Worm (Caenorhabditis elegans) whole organism, L2 larva: ENCODE data around the gene lpr-3.

ENCODE experiments used
- C34F6.9 ChIP-seq: fragments of 150-350 bp; optimal IDR thresholded peaks from 2 replicates; lab custom pipeline; 2014; ENCODE audit warnings: missing biosample characterization, missing genetic modification characterization
- F13H6.1 ChIP-seq: sonication (generic microtip); optimal IDR thresholded peaks from 2 replicates; lab custom pipeline; 2016; ENCODE audit warnings: missing genetic modification characterization, missing compliant biosample characterization
- R02D3.7 ChIP-seq: fragments of 150-350 bp; optimal IDR thresholded peaks from 2 replicates; lab custom pipeline; 2014; ENCODE audit warnings: missing biosample characterization, missing genetic modification characterization
- Y55F3AM.14 ChIP-seq: fragments of 200-800 bp; sonication (Bioruptor generic); optimal IDR thresholded peaks from 2 replicates; lab custom pipeline; 2018; ENCODE audit warnings: mild to moderate bottlenecking, missing genetic modification characterization, missing compliant biosample characterization
- ZK546.5 ChIP-seq: sonication (generic microtip); optimal IDR thresholded peaks from 2 replicates; lab custom pipeline; 2017; ENCODE audit warnings: missing biosample characterization, missing genetic modification characterization
- alr-1 ChIP-seq: fragments of 150-350 bp; optimal IDR thresholded peaks from 2 replicates; lab custom pipeline; 2014; ENCODE audit warnings: missing biosample characterization, missing genetic modification characterization
- aly-2 ChIP-seq: fragments of 150-350 bp; optimal IDR thresholded peaks from 2 replicates; lab custom pipeline; 2014; ENCODE audit warnings: missing biosample characterization, missing genetic modification characterization
- ama-1 ChIP-seq: fragments of 150-350 bp; optimal IDR thresholded peaks from 2 replicates; lab custom pipeline; 2018; ENCODE audit warnings: inconsistent platforms
- blmp-1 ChIP-seq: sonication (generic microtip); optimal IDR thresholded peaks from 2 replicates; lab custom pipeline; 2017; ENCODE audit warnings: missing genetic modification characterization, mild to moderate bottlenecking, missing compliant biosample characterization, antibody characterized with exemption, moderate library complexity; ENCODE audit not compliant: insufficient read depth
- ceh-16 ChIP-seq: fragments of 150-350 bp; optimal IDR thresholded peaks from 2 replicates; lab custom pipeline; 2014; ENCODE audit warnings: missing biosample characterization, missing genetic modification characterization
- ceh-82 ChIP-seq: fragments of 150-350 bp; optimal IDR thresholded peaks from 2 replicates; lab custom pipeline; 2014; ENCODE audit warnings: missing biosample characterization, missing genetic modification characterization
- crh-2 ChIP-seq: sonication (generic microtip); optimal IDR thresholded peaks from 2 replicates; lab custom pipeline; 2017; ENCODE audit warnings: missing biosample characterization, missing genetic modification characterization
- dmd-4 ChIP-seq: sonication (generic microtip); optimal IDR thresholded peaks from 2 replicates; lab custom pipeline; 2017; ENCODE audit warnings: missing biosample characterization, missing genetic modification characterization
- egl-27 ChIP-seq: sonication (generic microtip); optimal IDR thresholded peaks from 3 replicates; lab custom pipeline; 2017; ENCODE audit warnings: missing biosample characterization, missing genetic modification reagents, missing genetic modification characterization
- fos-1 ChIP-seq: fragments of 150-350 bp; optimal IDR thresholded peaks from 2 replicates; lab custom pipeline; 2014; ENCODE audit warnings: missing biosample characterization, missing genetic modification characterization
- gmeb-1 ChIP-seq: fragments of 150-350 bp; optimal IDR thresholded peaks from 2 replicates; lab custom pipeline; 2014; ENCODE audit warnings: missing biosample characterization, missing genetic modification characterization
- lin-11 ChIP-seq: fragments of 150-350 bp; sonication (generic microtip); optimal IDR thresholded peaks from 2 replicates; lab custom pipeline; 2014; ENCODE audit warnings: missing biosample characterization, missing genetic modification characterization, inconsistent platforms, mixed read lengths
- lin-39 ChIP-seq: fragments of 150-350 bp; optimal IDR thresholded peaks from 2 replicates; lab custom pipeline; 2014; ENCODE audit warnings: missing biosample characterization, missing genetic modification reagents, missing genetic modification characterization
- lsy-2 ChIP-seq, 2 experiments: fragments of 150-350 bp in 1 of 2; sonication (generic microtip) in 1 of 2; optimal IDR thresholded peaks; 2 replicates each; lab custom pipeline; 2014 to 2017; ENCODE audit warnings: missing biosample characterization in 2 of 2, missing genetic modification characterization in 2 of 2
- mab-5 ChIP-seq: fragments of 150-350 bp; optimal IDR thresholded peaks from 2 replicates; lab custom pipeline; 2014; ENCODE audit warnings: missing biosample characterization, missing genetic modification characterization
- mbf-1 ChIP-seq: sonication (generic microtip); optimal IDR thresholded peaks from 2 replicates; lab custom pipeline; 2017; ENCODE audit warnings: missing biosample characterization, missing genetic modification characterization
- nhr-10 ChIP-seq: sonication (generic microtip); optimal IDR thresholded peaks from 2 replicates; lab custom pipeline; 2017; ENCODE audit warnings: missing biosample characterization, missing genetic modification characterization
- nhr-11 ChIP-seq: fragments of 150-350 bp; optimal IDR thresholded peaks from 2 replicates; lab custom pipeline; 2014; ENCODE audit warnings: missing biosample characterization, missing genetic modification characterization
- nhr-12 ChIP-seq: fragments of 150-350 bp; optimal IDR thresholded peaks from 2 replicates; lab custom pipeline; 2014; ENCODE audit warnings: missing biosample characterization, missing genetic modification characterization
- nhr-129 ChIP-seq: fragments of 150-350 bp; optimal IDR thresholded peaks from 2 replicates; lab custom pipeline; 2014; ENCODE audit warnings: missing biosample characterization, missing genetic modification characterization
- nhr-21 ChIP-seq: fragments of 150-350 bp; optimal IDR thresholded peaks from 2 replicates; lab custom pipeline; 2014; ENCODE audit warnings: missing biosample characterization, missing genetic modification characterization
- nhr-23 ChIP-seq: fragments of 150-350 bp; optimal IDR thresholded peaks from 2 replicates; lab custom pipeline; 2014; ENCODE audit warnings: missing biosample characterization, missing genetic modification reagents, missing genetic modification characterization
- nhr-237 ChIP-seq: fragments of 150-350 bp; optimal IDR thresholded peaks from 2 replicates; lab custom pipeline; 2014; ENCODE audit warnings: missing biosample characterization, missing genetic modification characterization
- nhr-25 ChIP-seq: fragments of 150-350 bp; sonication (generic microtip); optimal IDR thresholded peaks from 3 replicates; lab custom pipeline; 2014; ENCODE audit warnings: missing biosample characterization, missing genetic modification characterization
- nhr-77 ChIP-seq: fragments of 150-350 bp; optimal IDR thresholded peaks from 2 replicates; lab custom pipeline; 2014; ENCODE audit warnings: missing biosample characterization, missing genetic modification characterization
- peb-1 ChIP-seq: fragments of 150-350 bp; optimal IDR thresholded peaks from 2 replicates; lab custom pipeline; 2014; ENCODE audit warnings: missing biosample characterization, missing genetic modification characterization
- sem-4 ChIP-seq: fragments of 150-350 bp; optimal IDR thresholded peaks from 2 replicates; lab custom pipeline; 2014; ENCODE audit warnings: missing biosample characterization, missing genetic modification reagents, missing genetic modification characterization
- skn-1 ChIP-seq: sonication (generic microtip); optimal IDR thresholded peaks from 2 replicates; lab custom pipeline; 2017; ENCODE audit warnings: missing biosample characterization, missing genetic modification characterization
- sma-3 ChIP-seq: sonication (generic microtip); optimal IDR thresholded peaks from 2 replicates; lab custom pipeline; 2016; ENCODE audit warnings: missing genetic modification reagents, missing genetic modification characterization, missing compliant biosample characterization
- sma-9 ChIP-seq, 2 experiments: fragments of 150-350 bp in 1 of 2; sonication (generic microtip) in 1 of 2; optimal IDR thresholded peaks; 2 replicates each; lab custom pipeline; 2014 to 2016; ENCODE audit warnings: missing genetic modification characterization in 2 of 2, mild to moderate bottlenecking in 1 of 2, missing biosample characterization in 1 of 2, missing compliant biosample characterization in 1 of 2, missing genetic modification reagents in 1 of 2, moderate library complexity in 1 of 2
- unc-39 ChIP-seq: fragments of 150-350 bp; optimal IDR thresholded peaks from 2 replicates; lab custom pipeline; 2014; ENCODE audit warnings: missing biosample characterization, missing genetic modification characterization
- unc-55 ChIP-seq: fragments of 150-350 bp; sonication (generic microtip); optimal IDR thresholded peaks from 3 replicates; lab custom pipeline; 2014; ENCODE audit warnings: missing biosample characterization, missing genetic modification reagents, missing genetic modification characterization
- unc-62 ChIP-seq: fragments of 150-350 bp; optimal IDR thresholded peaks from 2 replicates; lab custom pipeline; 2014; ENCODE audit warnings: missing biosample characterization, missing genetic modification reagents, missing genetic modification characterization
- ztf-1 ChIP-seq: fragments of 200-800 bp; sonication (Bioruptor generic); conservative IDR thresholded peaks from 2 replicates; pipeline ENCODE4 v1.3.6; 2022; ENCODE audit warnings: missing genetic modification characterization, missing compliant biosample characterization
- ztf-11 ChIP-seq: sonication (generic microtip); optimal IDR thresholded peaks from 2 replicates; lab custom pipeline; 2017; ENCODE audit warnings: missing biosample characterization, missing genetic modification characterization

The lpr-3 gene

DNA sequence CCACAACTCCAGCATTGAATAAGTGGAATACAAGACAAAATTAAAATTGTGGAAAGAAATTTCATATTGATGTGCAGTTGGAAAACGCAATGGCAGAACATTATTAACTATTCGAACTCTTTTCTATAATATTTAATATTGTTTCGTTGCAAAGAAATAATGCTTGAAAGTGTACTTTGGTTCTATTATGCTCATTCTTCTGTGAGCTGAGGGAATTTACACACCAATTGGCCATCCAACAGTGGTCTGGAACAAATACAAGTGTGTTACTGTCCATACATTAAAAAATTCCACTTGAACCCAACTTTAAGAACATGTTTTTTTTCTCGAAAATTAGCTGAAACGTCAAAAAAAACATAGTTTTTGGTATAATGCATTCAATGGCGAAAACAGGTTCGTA, 22.5 kb downstream of the lpr-3 start, which contains the start of gene W04G3.13:
TSS of gene W04G3.13 (minus strand) at position 101 of the 400 bp plus-strand sequence.
- TF ChIP-seq egl-27 = no peak
- no peak for TF ChIP-seq nhr-237 (tag; lab: Kevin White, UChicago)
- TF ChIP-seq lin-39 = no peak

DNA sequence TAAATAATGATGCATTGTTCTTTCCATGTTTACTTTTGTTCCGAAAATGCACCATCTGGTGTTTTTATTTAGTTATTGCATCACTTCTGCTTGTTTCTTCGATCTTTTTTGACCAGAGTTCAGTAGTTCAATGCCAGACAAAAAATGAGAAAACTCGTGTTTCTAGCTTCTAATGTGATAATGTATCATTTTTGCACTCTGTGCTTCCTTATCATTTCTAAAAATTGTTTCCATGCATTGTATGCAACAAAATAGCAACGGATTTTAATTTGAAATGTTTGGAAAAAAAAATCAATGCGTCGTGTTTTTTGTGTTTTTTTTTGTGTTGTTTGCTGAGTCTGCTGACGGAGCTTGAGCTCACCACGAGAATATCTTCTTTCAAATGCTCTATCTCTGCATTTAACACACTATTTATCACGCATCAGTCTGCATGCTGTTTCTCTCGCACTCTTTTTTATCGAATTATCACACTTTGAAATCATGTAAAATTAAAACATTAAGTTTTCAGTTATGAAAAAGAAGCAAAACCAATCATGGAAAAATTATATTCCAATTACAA, 23.0 kb downstream of the lpr-3 start, which contains the start of gene sulp-7:
TSS of gene sulp-7 (plus strand) at position 509 of the 559 bp plus-strand sequence.
- TF ChIP-seq ceh-82 (tag; lab: Kevin White, UChicago) (no peak), ceh-16 (no peak), sma-3 (GFP tag; lab: Kevin White, UChicago) (no peak), egl-27 (no peak), blmp-1 (tag; lab: Kevin White, UChicago) (no peak), unc-55 (GFP tag; lab: Kevin White, UChicago) (no peak), fos-1 (tag; lab: Kevin White, UChicago) (no peak), mbf-1 (tag; lab: Kevin White, UChicago) (no peak), C34F6.9 (tag; lab: Kevin White, UChicago) (peak; percentile 15), nhr-25 (tag; lab: Kevin White, UChicago) (no peak), peb-1 (tag; lab: Kevin White, UChicago) (no peak), gmeb-1 (no peak), crh-2 (peak; percentile 44), nhr-129 (tag; lab: Kevin White, UChicago) (peak; percentile 43), Y55F3AM.14 (GFP tag; lab: Kevin White, UChicago) (no peak), ZK546.5 (tag; lab: Kevin White, UChicago) (no peak), unc-62 (GFP tag; lab: Kevin White, UChicago) (no peak), alr-1 (no peak), nhr-21 (tag; lab: Kevin White, UChicago) (no peak), sma-9 (GFP tag; optimal IDR thresholded peaks at IDR 0.05; lab: Kevin White, UChicago) (no peak), sma-9 (tag; optimal IDR thresholded peaks at IDR 0.05; lab: Kevin White, UChicago) (no peak), mab-5 (no peak), nhr-10 (tag; lab: Kevin White, UChicago) (no peak), dmd-4 (tag; lab: Kevin White, UChicago) (no peak)

DNA sequence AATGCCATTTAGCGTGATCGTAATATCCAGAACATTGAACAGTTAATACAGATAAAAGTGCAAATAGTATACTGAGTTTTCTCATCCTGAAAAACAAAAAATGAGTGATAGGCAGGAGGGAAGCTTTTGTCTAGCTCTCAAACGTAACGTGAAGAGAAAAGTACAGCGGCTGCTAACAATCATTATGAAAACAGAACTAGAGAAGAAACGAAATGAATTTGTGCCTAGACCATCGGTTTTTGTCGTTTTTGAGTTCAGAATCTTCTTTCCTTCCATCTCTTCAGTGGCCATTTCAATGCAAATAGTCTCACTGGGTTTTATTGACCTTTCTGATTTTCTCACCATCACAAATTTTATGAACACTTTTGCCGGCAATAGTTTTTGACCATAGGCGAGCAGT, 28.0 kb downstream of the lpr-3 start, which contains the start of gene W04G3.7:
TSS of gene W04G3.7 (minus strand) at position 101 of the 400 bp plus-strand sequence.
- TF ChIP-seq nhr-23 (tag; lab: Kevin White, UChicago) = no peak
- TF ChIP-seq gmeb-1 = no peak
- no peak for TF ChIP-seq nhr-12 (tag; lab: Kevin White, UChicago)

DNA sequence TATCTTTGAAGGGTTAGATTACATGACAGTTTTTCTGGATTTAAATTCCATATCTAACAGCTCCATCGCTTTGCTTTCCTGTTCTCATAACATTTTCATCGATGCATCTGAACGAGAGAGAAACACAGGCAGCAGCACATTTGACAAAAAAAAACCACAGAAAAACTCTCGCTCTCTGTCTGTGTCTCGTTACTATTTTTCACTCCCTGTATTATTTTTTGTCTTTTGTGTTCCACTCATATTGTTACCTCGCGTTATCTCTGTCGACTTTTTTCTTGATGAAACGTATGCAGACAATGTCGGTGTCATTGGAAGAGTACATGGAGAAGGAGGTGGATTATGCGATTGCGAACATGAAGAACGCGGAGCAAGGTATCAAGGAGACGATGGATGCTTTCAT, 31.8 kb downstream of the lpr-3 start, which contains the start of gene W04G3.11:
TSS of gene W04G3.11 (plus strand) at position 244 of the 400 bp plus-strand sequence.
- TF ChIP-seq nhr-11 (no peak), mab-5 (no peak), ztf-1 (GFP tag; lab: Robert Waterston, UW) (no peak), egl-27 (no peak), unc-39 (tag; lab: Kevin White, UChicago) (no peak), skn-1 (no peak), nhr-77 (no peak), ama-1 (lab: Kevin White, UChicago) (no peak), lsy-2 (tag; optimal IDR thresholded peaks at IDR 0.05; lab: Kevin White, UChicago) (no peak), ZK546.5 (tag; lab: Kevin White, UChicago) (no peak), sma-9 (GFP tag; optimal IDR thresholded peaks at IDR 0.05; lab: Kevin White, UChicago) (no peak), sma-9 (tag; optimal IDR thresholded peaks at IDR 0.05; lab: Kevin White, UChicago) (no peak), sma-3 (GFP tag; lab: Kevin White, UChicago) (no peak), unc-62 (GFP tag; lab: Kevin White, UChicago) (no peak)
- TF ChIP-seq, all 48 proteins: peak for 0

DNA sequence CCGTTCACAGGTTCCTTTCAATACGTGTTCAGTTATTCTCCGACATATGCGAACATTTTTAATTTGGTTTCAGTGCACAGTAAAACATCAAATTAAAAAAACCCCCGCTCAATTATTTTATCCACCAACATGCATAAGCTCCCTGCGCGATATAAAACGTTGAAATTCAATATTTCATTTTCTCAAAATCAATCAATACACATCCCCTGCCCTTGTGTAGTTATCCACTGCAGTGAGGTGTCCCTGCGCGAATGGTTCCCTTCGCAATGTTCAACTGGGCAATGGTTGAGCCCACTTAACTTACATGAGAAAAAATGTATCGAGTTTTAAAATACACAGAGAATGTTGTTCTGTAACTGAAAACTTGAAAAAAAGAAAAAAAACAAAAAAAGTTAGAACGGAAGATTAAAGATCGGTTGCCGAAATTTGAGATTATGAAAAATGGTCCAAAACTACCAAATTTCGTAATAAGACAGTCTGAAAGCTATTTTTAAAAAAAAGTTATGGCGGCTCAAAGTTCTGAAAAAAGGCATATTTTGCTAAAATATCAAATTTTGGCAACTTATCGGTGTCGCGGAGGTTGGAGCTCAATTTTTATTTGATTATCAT, 36.9 kb downstream of the lpr-3 start:
- TF ChIP-seq gmeb-1 (peak; percentile 97), ama-1 (lab: Kevin White, UChicago) (peak; percentile 66), ztf-11 (tag; lab: Kevin White, UChicago) (peak; percentile 84), lin-11 (peak; percentile 100), mab-5 (peak; percentile 99), peb-1 (tag; lab: Kevin White, UChicago) (peak; percentile 26), sma-3 (GFP tag; lab: Kevin White, UChicago) (peak; percentile 100), F13H6.1 (peak; percentile 100), nhr-77 (peak; percentile 100), dmd-4 (tag; lab: Kevin White, UChicago) (peak; percentile 85), Y55F3AM.14 (GFP tag; lab: Kevin White, UChicago) (peak; percentile 97), nhr-25 (tag; lab: Kevin White, UChicago) (peak; percentile 99), lin-39 (peak; percentile 100), sem-4 (tag; lab: Kevin White, UChicago) (peak; percentile 99), fos-1 (tag; lab: Kevin White, UChicago) (peak; percentile 100), skn-1 (peak; percentile 93), mbf-1 (tag; lab: Kevin White, UChicago) (peak; percentile 82), ztf-1 (GFP tag; lab: Robert Waterston, UW) (peak; percentile 93; the same call in 1 of the 2 replicates), unc-55 (GFP tag; lab: Kevin White, UChicago) (peak; percentile 100), nhr-12 (tag; lab: Kevin White, UChicago) (peak; percentile 75), aly-2 (tag; lab: Kevin White, UChicago) (peak; percentile 67), ceh-82 (tag; lab: Kevin White, UChicago) (peak; percentile 99), R02D3.7 (tag; lab: Kevin White, UChicago) (peak; percentile 89)
